Fruit fly (Drosophila melanogaster): ENCODE results near the gene RpS5a.
A peak's percentile ranks its signal among the peaks of the same experiment; 100 is the strongest.

Gene RpS5a

DNA sequence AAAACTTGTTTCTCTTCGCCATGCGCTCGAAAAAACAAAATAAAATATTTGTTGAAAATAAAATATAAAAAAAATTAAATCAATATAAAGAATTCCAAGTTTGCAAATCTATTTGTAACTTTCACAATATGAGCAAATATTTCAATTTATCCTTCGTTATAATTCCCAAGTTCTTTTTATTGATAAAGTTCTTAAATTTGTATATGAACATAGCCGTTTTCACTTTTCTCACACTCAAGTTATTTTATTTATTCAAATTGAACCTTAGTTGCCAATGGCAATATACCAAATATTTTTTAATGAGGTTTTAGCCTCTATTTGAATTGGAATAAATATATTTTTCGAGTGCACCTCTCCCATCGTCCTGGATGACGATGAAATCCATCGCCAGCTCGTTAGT, 15.4 kb downstream of the RpS5a start (continued):
- TF ChIP-seq Fer2 (tag; optimal IDR thresholded peaks at IDR 0.05) (no peak), cwo (GFP tag; optimal IDR thresholded peaks at IDR 0.05) (peak; percentile 37), tap (tag; optimal IDR thresholded peaks at IDR 0.05) (no peak), Dbx (GFP tag; IDR thresholded peaks at IDR 0.05) (no peak), PHDP (tag; optimal IDR thresholded peaks at IDR 0.05) (peak; percentile 14), CG15601 (tag; optimal IDR thresholded peaks at IDR 0.05) (no peak), Camta (GFP tag; optimal IDR thresholded peaks at IDR 0.05) (no peak), Neu2 (GFP tag; optimal IDR thresholded peaks at IDR 0.05; ENCODE audit: borderline replicate concordance) (no peak), dysf (GFP tag; IDR thresholded peaks at IDR 0.05) (peak; percentile 39; the same call in 2 of the 3 replicates), CG6254 (GFP tag; optimal IDR thresholded peaks at IDR 0.05) (no peak), CG13424 (tag; optimal IDR thresholded peaks at IDR 0.05) (peak; percentile 53), repo (GFP tag; optimal IDR thresholded peaks at IDR 0.05) (no peak), HLH4C (GFP tag; IDR thresholded peaks at IDR 0.05; ENCODE audit: partially characterized antibody) (no peak), ap (GFP tag; IDR thresholded peaks at IDR 0.05) (no peak), caup (GFP tag; optimal IDR thresholded peaks at IDR 0.05; ENCODE audit: severe bottlenecking) (no peak), lola (GFP tag; optimal IDR thresholded peaks at IDR 0.05) (no peak), CG7372 (GFP tag; IDR thresholded peaks at IDR 0.05) (no peak), CG8281 (tag; optimal IDR thresholded peaks at IDR 0.05) (no peak), CG7987 (GFP tag; optimal IDR thresholded peaks at IDR 0.05) (no peak), gcm (GFP tag; optimal IDR thresholded peaks at IDR 0.05) (no peak), CG13123 (GFP tag; optimal IDR thresholded peaks at IDR 0.05) (no peak), GATAe (GFP tag; conservative IDR thresholded peaks at IDR 0.05) (no peak), D (optimal IDR thresholded peaks at IDR 0.05) (no peak), D (GFP tag; optimal IDR thresholded peaks at IDR 0.05) (no peak), Oaz (GFP tag; IDR thresholded peaks at IDR 0.05) (no peak), sima (GFP tag; optimal IDR thresholded peaks at IDR 0.05) (no peak), CG13624 (GFP tag; optimal IDR thresholded peaks at IDR 0.05) (no peak), CG32532 (GFP tag; IDR thresholded peaks at IDR 0.05) (peak; percentile 41; the same call in 1 of the 2 replicates), nerfin-1 (tag; optimal IDR thresholded peaks at IDR 0.05) (no peak), pfk (GFP tag; optimal IDR thresholded peaks at IDR 0.05) (no peak), Hey (tag; optimal IDR thresholded peaks at IDR 0.05) (no peak), CG2875 (GFP tag; optimal IDR thresholded peaks at IDR 0.05) (no peak), CG14710 (tag; optimal IDR thresholded peaks at IDR 0.05) (no peak), dm (GFP tag; optimal IDR thresholded peaks at IDR 0.05) (no peak), Hr78 (GFP tag; optimal IDR thresholded peaks at IDR 0.05) (no peak), CG1529 (GFP tag; optimal IDR thresholded peaks at IDR 0.05) (no peak), Chrac-16 (GFP tag; optimal IDR thresholded peaks at IDR 0.05) (no peak), CG34422 (GFP tag; IDR thresholded peaks at IDR 0.05) (no peak), CG7963 (GFP tag; IDR thresholded peaks at IDR 0.05; ENCODE audit: partially characterized antibody) (no peak), ro (GFP tag; IDR thresholded peaks at IDR 0.05) (no peak), grau (tag; optimal IDR thresholded peaks at IDR 0.05) (no peak), crc (GFP tag; optimal IDR thresholded peaks at IDR 0.05) (no peak), CG12155 (GFP tag; optimal IDR thresholded peaks at IDR 0.05) (no peak), gro (GFP tag; optimal IDR thresholded peaks at IDR 0.05) (no peak), chif (GFP tag; optimal IDR thresholded peaks at IDR 0.05) (no peak), CG6765 (GFP tag; optimal IDR thresholded peaks at IDR 0.05) (no peak), sob (GFP tag; IDR thresholded peaks at IDR 0.05) (peak; percentile 37; the same call in 1 of the 2 replicates), ato (GFP tag; IDR thresholded peaks at IDR 0.05; ENCODE audit: partially characterized antibody) (no peak), CG17912 (GFP tag; optimal IDR thresholded peaks at IDR 0.05) (no peak), fd3F (GFP tag; optimal IDR thresholded peaks at IDR 0.05) (peak; percentile 9), Oli (tag; optimal IDR thresholded peaks at IDR 0.05) (no peak)

All from whole organism, embryonic.